Worm (Caenorhabditis elegans) whole organism, L2 larva: ENCODE data around the gene str-35.

Source experiments
- Y55F3AM.14 ChIP-seq: fragments of 200-800 bp; sonication (Bioruptor generic); optimal IDR thresholded peaks from 2 replicates; lab custom pipeline; 2018; ENCODE audit warnings: mild to moderate bottlenecking, missing genetic modification characterization, missing compliant biosample characterization
- aly-2 ChIP-seq: fragments of 150-350 bp; optimal IDR thresholded peaks from 2 replicates; lab custom pipeline; 2014; ENCODE audit warnings: missing biosample characterization, missing genetic modification characterization
- ceh-82 ChIP-seq: fragments of 150-350 bp; optimal IDR thresholded peaks from 2 replicates; lab custom pipeline; 2014; ENCODE audit warnings: missing biosample characterization, missing genetic modification characterization
- lin-13 ChIP-seq: fragments of 150-350 bp; optimal IDR thresholded peaks from 2 replicates; lab custom pipeline; 2014; ENCODE audit warnings: missing biosample characterization, missing genetic modification reagents, missing genetic modification characterization
- nhr-23 ChIP-seq: fragments of 150-350 bp; optimal IDR thresholded peaks from 2 replicates; lab custom pipeline; 2014; ENCODE audit warnings: missing biosample characterization, missing genetic modification reagents, missing genetic modification characterization
- nhr-77 ChIP-seq: fragments of 150-350 bp; optimal IDR thresholded peaks from 2 replicates; lab custom pipeline; 2014; ENCODE audit warnings: missing biosample characterization, missing genetic modification characterization

ce11 chrV:4523312-4523711 lies 48.7 kb downstream of the str-35 start:
- TF ChIP-seq nhr-23 (tag; lab: Kevin White, UChicago) (no peak), aly-2 (tag; lab: Kevin White, UChicago) (no peak), lin-13 (GFP tag; lab: Kevin White, UChicago) (no peak), ceh-82 (tag; lab: Kevin White, UChicago) (no peak), Y55F3AM.14 (no peak), nhr-77 (tag; lab: Kevin White, UChicago) (no peak)
